Worm (Caenorhabditis elegans): ENCODE results near the gene T13F2.6.

The T13F2.6 gene

DNA sequence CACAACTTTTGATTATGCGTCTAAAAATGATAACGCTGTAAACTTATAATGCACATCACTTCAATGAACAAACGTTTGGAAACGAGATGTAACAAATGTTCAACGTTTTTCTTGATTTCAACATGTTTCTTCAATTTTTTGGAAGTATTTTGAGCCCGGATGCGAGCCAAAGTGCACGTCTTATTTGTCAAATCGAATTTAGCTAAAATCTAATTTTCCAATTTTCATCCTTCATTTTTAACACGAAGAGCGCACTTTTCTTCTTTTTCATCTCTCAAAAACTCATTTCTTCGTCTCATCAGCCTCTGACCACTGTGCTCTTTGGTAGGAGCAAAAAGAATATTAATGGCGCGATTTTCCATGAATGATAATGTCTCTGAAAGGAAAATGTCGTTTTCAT is 20.2 kb downstream of the T13F2.6 start:
- TF ChIP-seq elt-3 (tag; optimal IDR thresholded peaks at IDR 0.05) (no peak), nhr-84 (tag; optimal IDR thresholded peaks at IDR 0.05) (no peak), zag-1 (tag; optimal IDR thresholded peaks at IDR 0.05) (no peak), zip-4 (GFP tag; optimal IDR thresholded peaks at IDR 0.05) (no peak), ama-1 (optimal IDR thresholded peaks at IDR 0.05) (no peak), lin-39 (tag; optimal IDR thresholded peaks at IDR 0.05) (no peak), dsc-1 (tag; optimal IDR thresholded peaks at IDR 0.05) (peak; percentile 54), fos-1 (tag; optimal IDR thresholded peaks at IDR 0.05) (no peak), unc-62 (GFP tag; optimal IDR thresholded peaks at IDR 0.05) (no peak), egl-13 (tag; optimal IDR thresholded peaks at IDR 0.05) (no peak), C04F5.9 (tag; optimal IDR thresholded peaks at IDR 0.05) (no peak), fkh-10 (GFP tag; optimal IDR thresholded peaks at IDR 0.05) (peak; percentile 52), ztf-11 (tag; optimal IDR thresholded peaks at IDR 0.05) (no peak), ceh-8 (GFP tag; optimal IDR thresholded peaks at IDR 0.05) (peak; percentile 46), nhr-47 (tag; optimal IDR thresholded peaks at IDR 0.05) (peak; percentile 8), ces-1 (GFP tag; optimal IDR thresholded peaks at IDR 0.05) (peak; percentile 72), unc-30 (tag; optimal IDR thresholded peaks at IDR 0.05) (no peak), fkh-8 (tag; optimal IDR thresholded peaks at IDR 0.05) (peak; percentile 3), aly-2 (tag; optimal IDR thresholded peaks at IDR 0.05) (no peak), nhr-90 (tag; optimal IDR thresholded peaks at IDR 0.05; ENCODE audit: poor library complexity) (no peak), hpl-2 (GFP tag; optimal IDR thresholded peaks at IDR 0.05) (no peak), mdl-1 (tag; optimal IDR thresholded peaks at IDR 0.05) (no peak), nhr-71 (tag; optimal IDR thresholded peaks at IDR 0.05) (peak; percentile 40), xbp-1 (tag; optimal IDR thresholded peaks at IDR 0.05) (no peak), lin-14 (GFP tag; optimal IDR thresholded peaks at IDR 0.05) (peak; percentile 71)

DNA sequence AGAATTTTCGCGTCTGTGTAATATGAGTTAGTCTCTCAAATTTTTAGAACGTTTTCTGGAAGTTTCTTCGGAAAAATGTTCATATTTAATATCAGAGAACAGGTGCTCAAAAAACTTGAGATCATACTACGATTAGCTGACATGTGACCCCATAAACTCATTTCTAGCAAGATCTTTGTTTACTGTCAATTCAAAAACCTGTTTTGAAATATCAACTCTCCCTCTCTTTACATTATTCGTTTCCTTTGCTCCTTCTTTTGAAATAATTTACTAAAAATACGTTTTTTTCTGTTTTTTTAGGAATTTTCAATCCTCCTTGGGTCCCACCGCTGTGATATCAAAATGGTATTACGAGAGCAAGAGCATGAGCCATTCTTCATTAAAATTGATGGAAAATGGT is 21.0 kb downstream of the T13F2.6 start, which contains the start of gene fat-4:
Gene fat-4, plus strand, starts transcription at position 301 of the 400 bp plus-strand sequence.
- TF ChIP-seq hlh-17 (GFP tag; optimal IDR thresholded peaks at IDR 0.05; ENCODE audit: borderline replicate concordance), result no peak
- TF ChIP-seq ceh-90 (tag; optimal IDR thresholded peaks at IDR 0.05), result no peak
- no peak for TF ChIP-seq elt-3 (tag; optimal IDR thresholded peaks at IDR 0.05)
- TF ChIP-seq nhr-76 (tag; optimal IDR thresholded peaks at IDR 0.05), result no peak
- TF ChIP-seq snu-23 (GFP tag; optimal IDR thresholded peaks at IDR 0.05), result no peak
- TF ChIP-seq aha-1 (tag; optimal IDR thresholded peaks at IDR 0.05), result no peak
- TF ChIP-seq mab-9 (GFP tag; IDR thresholded peaks at IDR 0.05), result no peak
- no peak for TF ChIP-seq nhr-237 (tag; optimal IDR thresholded peaks at IDR 0.05)

- TF ChIP-seq nhr-19 (GFP tag; conservative IDR thresholded peaks at IDR 0.05) (0 out of 2 replicates have a peak, but pooled peaks have one; percentile 9), hlh-4 (tag; optimal IDR thresholded peaks at IDR 0.05) (no peak), dsc-1 (tag; optimal IDR thresholded peaks at IDR 0.05) (peak; percentile 42), C34B4.2 (tag; optimal IDR thresholded peaks at IDR 0.05) (no peak), irx-1 (tag; optimal IDR thresholded peaks at IDR 0.05) (no peak), fkh-10 (GFP tag; optimal IDR thresholded peaks at IDR 0.05) (no peak), F16B12.6 (tag; optimal IDR thresholded peaks at IDR 0.05) (no peak), nhr-71 (tag; optimal IDR thresholded peaks at IDR 0.05) (no peak), elt-3 (tag; optimal IDR thresholded peaks at IDR 0.05) (no peak), elt-2 (tag; optimal IDR thresholded peaks at IDR 0.05) (peak; percentile 40)
Observed at ce11 chrIV:9799664-9800063, 21.5 kb downstream of the T13F2.6 start.

DNA sequence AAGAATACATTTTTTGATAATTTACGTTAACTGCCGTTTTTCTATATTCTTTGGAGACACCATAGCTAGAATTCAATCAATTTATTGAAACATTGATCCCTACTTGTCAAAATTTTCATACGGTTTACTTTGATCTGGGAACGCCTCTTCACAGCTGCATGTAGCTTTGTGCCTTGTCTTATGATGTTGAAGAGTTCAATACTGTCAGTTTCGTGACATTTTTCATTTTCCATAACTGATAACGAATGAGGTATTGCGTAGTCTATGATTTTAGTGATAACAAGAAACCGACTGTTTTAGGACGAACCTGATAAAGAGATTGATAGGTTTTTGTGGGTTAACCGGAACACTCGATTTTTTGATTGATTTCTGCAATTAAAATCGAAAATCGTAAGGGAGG is 23.3 kb downstream of the T13F2.6 start:
- TF ChIP-seq F16B12.6 (tag; optimal IDR thresholded peaks at IDR 0.05), result no peak
- no peak for TF ChIP-seq nhr-76 (tag; optimal IDR thresholded peaks at IDR 0.05)
- no peak for TF ChIP-seq mep-1 (tag; optimal IDR thresholded peaks at IDR 0.05)
- no peak for TF ChIP-seq lin-39 (tag; optimal IDR thresholded peaks at IDR 0.05)
- TF ChIP-seq dpl-1 (GFP tag; optimal IDR thresholded peaks at IDR 0.05), result no peak
- TF ChIP-seq rnt-1 (tag; optimal IDR thresholded peaks at IDR 0.05), result no peak
- TF ChIP-seq nhr-19 (GFP tag; conservative IDR thresholded peaks at IDR 0.05), result no peak
- TF ChIP-seq nhr-71 (tag; optimal IDR thresholded peaks at IDR 0.05), result peak; percentile 19
- TF ChIP-seq pqm-1 (tag; optimal IDR thresholded peaks at IDR 0.05), result peak; percentile 88
- TF ChIP-seq C04F5.9 (tag; optimal IDR thresholded peaks at IDR 0.05), result no peak
- no peak for TF ChIP-seq ceh-88 (GFP tag; IDR thresholded peaks at IDR 0.05)
- no peak for TF ChIP-seq zag-1 (tag; optimal IDR thresholded peaks at IDR 0.05)
- no peak for TF ChIP-seq fkh-4 (tag; optimal IDR thresholded peaks at IDR 0.05; ENCODE audit: borderline replicate concordance)
- TF ChIP-seq zip-4 (GFP tag; optimal IDR thresholded peaks at IDR 0.05), result no peak
- no peak for TF ChIP-seq ceh-63 (GFP tag; optimal IDR thresholded peaks at IDR 0.05)
- peak; percentile 33 for TF ChIP-seq lin-14 (GFP tag; optimal IDR thresholded peaks at IDR 0.05)
- no peak for TF ChIP-seq irx-1 (tag; optimal IDR thresholded peaks at IDR 0.05)
- no peak for TF ChIP-seq isw-1 (GFP tag; IDR thresholded peaks at IDR 0.05)
- TF ChIP-seq nhr-84 (tag; optimal IDR thresholded peaks at IDR 0.05), result no peak
- no peak for TF ChIP-seq nhr-11 (tag; optimal IDR thresholded peaks at IDR 0.05)
